Worm (Caenorhabditis elegans): ENCODE data around the gene srh-289.

- TF ChIP-seq unc-39 (tag; optimal IDR thresholded peaks at IDR 0.05) (no peak), nhr-28 (tag; optimal IDR thresholded peaks at IDR 0.05) (no peak), snpc-4 (tag; optimal IDR thresholded peaks at IDR 0.05) (no peak), blmp-1 (tag; optimal IDR thresholded peaks at IDR 0.05) (no peak), mep-1 (tag; optimal IDR thresholded peaks at IDR 0.05) (no peak), mls-2 (tag; optimal IDR thresholded peaks at IDR 0.05) (no peak), ceh-83 (GFP tag; optimal IDR thresholded peaks at IDR 0.05) (no peak), unc-62 (GFP tag; optimal IDR thresholded peaks at IDR 0.05) (no peak)
Observed at ce11 chrV:17754999-17755398, 38.9 kb downstream of the srh-289 start.
